Worm (Caenorhabditis elegans) whole organism, early embryonic: ENCODE data around the gene EEED8.3.

Source experiments
- B0310.2 ChIP-seq: sonication (generic microtip); optimal IDR thresholded peaks from 2 replicates; lab custom pipeline; 2016; ENCODE audit warnings: mild to moderate bottlenecking, missing genetic modification characterization, missing compliant biosample characterization
- F13C5.2 ChIP-seq: sonication (generic microtip); optimal IDR thresholded peaks from 2 replicates; lab custom pipeline; 2017; ENCODE audit warnings: mild to moderate bottlenecking, missing genetic modification characterization, inconsistent platforms, missing compliant biosample characterization
- aly-1 ChIP-seq: sonication (generic microtip); optimal IDR thresholded peaks from 2 replicates; lab custom pipeline; 2016; ENCODE audit warnings: missing genetic modification characterization, missing compliant biosample characterization
- ama-1 ChIP-seq: fragments of 150-350 bp; optimal IDR thresholded peaks from 2 replicates; lab custom pipeline; 2014
- ceh-13 ChIP-seq: fragments of 200-800 bp; sonication (Bioruptor generic); optimal IDR thresholded peaks from 2 replicates; lab custom pipeline; 2018; ENCODE audit warnings: mild to moderate bottlenecking, missing genetic modification characterization, missing compliant biosample characterization
- ceh-36 ChIP-seq: sonication (generic microtip); optimal IDR thresholded peaks from 2 replicates; lab custom pipeline; 2016; ENCODE audit warnings: missing genetic modification characterization, inconsistent platforms, missing compliant biosample characterization
- ets-7 ChIP-seq: sonication (generic microtip); optimal IDR thresholded peaks from 2 replicates; lab custom pipeline; 2016; ENCODE audit warnings: missing genotype, missing genetic modification characterization, missing compliant biosample characterization
- flt-1 ChIP-seq: fragments of 200-800 bp; sonication (Bioruptor generic); IDR thresholded peaks from 2 replicates; pipeline ENCODE4 v1.3.6; 2022; ENCODE audit warnings: missing genetic modification characterization, missing compliant biosample characterization
- hmbx-1 ChIP-seq: sonication (generic microtip); optimal IDR thresholded peaks from 2 replicates; lab custom pipeline; 2016; ENCODE audit warnings: mild to moderate bottlenecking, missing genetic modification characterization, missing compliant biosample characterization
- hmg-4 ChIP-seq: fragments of 200-800 bp; sonication (Bioruptor generic); optimal IDR thresholded peaks from 2 replicates; lab custom pipeline; 2018; ENCODE audit warnings: mild to moderate bottlenecking, missing genetic modification characterization, missing compliant biosample characterization
- hnd-1 ChIP-seq: sonication (generic microtip); optimal IDR thresholded peaks from 2 replicates; lab custom pipeline; 2016; ENCODE audit warnings: missing genetic modification characterization, missing compliant biosample characterization
- pes-1 ChIP-seq: fragments of 200-800 bp; sonication (Bioruptor generic); IDR thresholded peaks from 2 replicates; pipeline ENCODE4 v1.3.6; 2022; ENCODE audit warnings: missing genetic modification reagents, missing genetic modification characterization, missing compliant biosample characterization
- scrt-1 ChIP-seq: fragments of 200-800 bp; sonication (Bioruptor generic); IDR thresholded peaks from 2 replicates; pipeline ENCODE4 v1.3.6; 2022; ENCODE audit warnings: missing genetic modification characterization, missing compliant biosample characterization
- sea-1 ChIP-seq: fragments of 200-800 bp; sonication (Bioruptor generic); conservative IDR thresholded peaks from 2 replicates; pipeline ENCODE4 v1.3.6; 2022; ENCODE audit warnings: missing genetic modification characterization, missing compliant biosample characterization
- tbx-11 ChIP-seq: fragments of 200-800 bp; sonication (Bioruptor generic); IDR thresholded peaks from 2 replicates; pipeline ENCODE4 v1.3.6; 2022; ENCODE audit warnings: missing genetic modification characterization, missing compliant biosample characterization
- tbx-37 ChIP-seq: fragments of 200-800 bp; sonication (Bioruptor generic); conservative IDR thresholded peaks from 2 replicates; pipeline ENCODE4 v1.3.6; 2022; ENCODE audit warnings: missing genetic modification reagents, missing genetic modification characterization, missing compliant biosample characterization
- tra-4 ChIP-seq: sonication (generic microtip); optimal IDR thresholded peaks from 2 replicates; lab custom pipeline; 2017; ENCODE audit warnings: missing genetic modification characterization, missing compliant biosample characterization

Gene EEED8.3

DNA sequence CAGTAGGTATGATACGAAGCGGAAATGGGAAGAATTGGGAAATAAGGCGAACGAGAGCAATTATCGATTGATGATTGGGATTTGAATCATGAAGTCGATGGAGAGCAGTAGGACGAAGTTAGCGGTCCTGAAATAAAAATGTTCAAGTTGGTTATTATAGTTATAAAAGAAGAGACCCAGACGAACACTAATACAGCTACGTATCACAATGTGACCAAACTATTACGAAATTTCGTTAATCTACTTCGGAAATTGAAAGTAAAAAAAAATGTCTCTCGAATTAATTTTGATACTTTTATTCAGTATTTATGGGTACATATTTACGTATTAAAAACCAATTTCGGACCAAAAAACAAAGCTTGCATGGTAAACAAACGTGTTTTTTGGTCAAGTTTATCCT lies 12.4 kb downstream of the EEED8.3 start:
- TF ChIP-seq sea-1 (GFP tag; lab: Robert Waterston, UW) (no peak), B0310.2 (tag; lab: Kevin White, UChicago) (no peak), ceh-13 (no peak), F13C5.2 (no peak), pes-1 (GFP tag; lab: Robert Waterston, UW) (no peak), aly-1 (tag; lab: Kevin White, UChicago) (no peak), hmg-4 (GFP tag; lab: Kevin White, UChicago) (no peak), flt-1 (GFP tag; lab: Robert Waterston, UW) (no peak), ets-7 (tag; lab: Kevin White, UChicago) (no peak), ceh-36 (no peak), tra-4 (tag; lab: Kevin White, UChicago) (no peak), tbx-37 (GFP tag; lab: Robert Waterston, UW) (no peak), tbx-11 (no peak), hmbx-1 (tag; lab: Kevin White, UChicago) (no peak), hnd-1 (tag; lab: Kevin White, UChicago) (no peak), ama-1 (lab: Kevin White, UChicago) (no peak), scrt-1 (GFP tag; lab: Robert Waterston, UW) (no peak)

DNA sequence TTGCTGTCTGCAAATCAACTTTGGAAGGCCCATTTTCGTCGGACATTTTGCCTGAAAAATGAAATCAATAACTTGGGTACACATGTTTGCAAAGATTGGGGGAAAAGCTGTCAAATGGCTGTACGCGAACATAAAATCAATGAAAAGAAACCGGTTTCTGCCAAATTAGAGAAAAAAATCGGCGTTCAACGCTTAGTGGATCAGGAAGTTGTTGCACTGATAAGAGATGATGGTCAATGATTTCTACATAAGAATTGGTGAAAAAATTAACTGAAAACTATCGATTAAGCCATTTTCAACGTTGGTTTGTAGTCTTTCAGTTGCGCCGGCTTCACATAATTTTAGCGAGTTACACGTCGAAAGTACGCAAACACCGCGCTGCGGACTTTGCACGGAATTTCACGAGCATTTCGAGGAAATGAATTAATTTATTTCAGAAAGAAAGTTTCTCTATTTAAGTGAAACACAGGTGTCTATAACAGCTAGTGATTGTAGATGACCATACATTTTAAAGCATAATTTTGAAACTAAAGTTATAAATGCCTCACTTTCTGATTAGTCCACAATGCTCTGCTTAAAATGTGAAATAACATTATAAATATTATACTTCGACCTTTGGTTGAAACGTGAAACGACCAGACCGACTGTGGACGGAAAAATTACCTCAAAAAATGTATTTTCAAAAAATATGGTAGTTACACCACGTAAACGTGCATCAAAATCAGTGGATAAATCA lies 15.6 kb downstream of the EEED8.3 start, which contains the start of the genes F07F6.4 and F07F6.2:
Gene F07F6.4 (minus strand): TSS at position 51 of the 736 bp plus-strand sequence.
Gene F07F6.2 (plus strand): TSS at position 686 of the 736 bp plus-strand sequence.
- TF ChIP-seq ama-1 (lab: Kevin White, UChicago) (no peak), hmbx-1 (tag; lab: Kevin White, UChicago) (no peak), flt-1 (GFP tag; lab: Robert Waterston, UW) (no peak), scrt-1 (GFP tag; lab: Robert Waterston, UW) (no peak), sea-1 (GFP tag; lab: Robert Waterston, UW) (no peak), F13C5.2 (peak; percentile 9)

DNA sequence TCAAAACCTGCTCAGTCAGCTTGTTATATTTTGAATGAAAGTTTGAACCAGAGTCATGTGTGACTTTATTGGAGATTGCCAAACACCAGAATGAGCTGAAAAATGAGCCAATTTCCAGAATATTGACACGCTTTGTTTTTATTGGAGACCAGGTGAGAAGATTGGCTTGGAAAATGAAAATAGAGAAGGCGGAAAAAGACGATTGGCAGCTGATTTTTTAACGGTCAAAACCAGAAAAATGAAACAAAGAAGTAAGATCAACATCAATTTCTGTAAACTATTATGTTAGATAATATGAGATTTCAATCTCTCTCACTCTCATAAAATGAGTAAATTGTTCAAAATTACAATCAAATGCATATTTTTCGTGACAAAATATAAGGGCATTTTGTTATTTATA lies 19.0 kb downstream of the EEED8.3 start, which contains the start of gene srx-114:
Gene srx-114 (minus strand): TSS at position 101 of the 400 bp plus-strand sequence.
- TF ChIP-seq hnd-1 (tag; lab: Kevin White, UChicago) (no peak), scrt-1 (GFP tag; lab: Robert Waterston, UW) (no peak), B0310.2 (tag; lab: Kevin White, UChicago) (no peak), hmg-4 (GFP tag; lab: Kevin White, UChicago) (no peak), hmbx-1 (tag; lab: Kevin White, UChicago) (no peak), ceh-36 (no peak), aly-1 (tag; lab: Kevin White, UChicago) (no peak), ets-7 (tag; lab: Kevin White, UChicago) (no peak), flt-1 (GFP tag; lab: Robert Waterston, UW) (no peak), pes-1 (GFP tag; lab: Robert Waterston, UW) (no peak)

ce11 chrII:5436833-5437232 lies 22.8 kb downstream of the EEED8.3 start, which contains the start of gene dct-5:
Gene dct-5 (minus strand): TSS chrII:5436933.
- TF ChIP-seq F13C5.2 (no peak), hmbx-1 (tag; lab: Kevin White, UChicago) (no peak), ama-1 (lab: Kevin White, UChicago) (no peak), tra-4 (tag; lab: Kevin White, UChicago) (no peak), ceh-13 (no peak)

DNA sequence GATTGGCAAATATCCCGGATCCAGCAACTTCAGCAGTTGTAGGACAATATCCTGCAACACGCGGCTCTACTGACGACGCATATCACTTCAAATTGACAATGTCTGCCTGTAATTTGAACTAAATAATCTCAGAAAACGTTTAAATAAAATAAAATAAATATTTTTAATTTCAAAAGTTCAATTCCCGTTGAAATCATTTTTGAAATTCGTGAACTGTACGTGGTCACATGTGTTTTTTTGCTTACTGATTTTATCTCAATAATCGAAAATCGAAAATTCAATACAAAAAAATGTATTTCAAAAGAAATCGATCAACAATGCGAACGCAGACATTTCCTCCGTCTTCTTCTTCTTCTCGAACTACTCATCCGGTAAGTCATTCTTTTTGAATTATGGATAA lies 23.5 kb downstream of the EEED8.3 start, which contains the start of gene F07F6.1:
Gene F07F6.1 (plus strand): TSS at position 301 of the 400 bp plus-strand sequence.
- no peak for TF ChIP-seq hnd-1 (tag; lab: Kevin White, UChicago)
- TF ChIP-seq tra-4 (tag; lab: Kevin White, UChicago): no peak
- no peak for TF ChIP-seq ama-1 (lab: Kevin White, UChicago)
- no peak for TF ChIP-seq hmg-4 (GFP tag; lab: Kevin White, UChicago)
- TF ChIP-seq sea-1 (GFP tag; lab: Robert Waterston, UW): no peak
- TF ChIP-seq tbx-37 (GFP tag; lab: Robert Waterston, UW): no peak
- TF ChIP-seq scrt-1 (GFP tag; lab: Robert Waterston, UW): no peak
- TF ChIP-seq flt-1 (GFP tag; lab: Robert Waterston, UW): no peak
- no peak for TF ChIP-seq ceh-36
- TF ChIP-seq ceh-13: no peak
- TF ChIP-seq aly-1 (tag; lab: Kevin White, UChicago): no peak
- no peak for TF ChIP-seq ets-7 (tag; lab: Kevin White, UChicago)
- TF ChIP-seq tbx-11: no peak
- no peak for TF ChIP-seq F13C5.2
- no peak for TF ChIP-seq hmbx-1 (tag; lab: Kevin White, UChicago)
- TF ChIP-seq pes-1 (GFP tag; lab: Robert Waterston, UW): no peak

- TF ChIP-seq B0310.2 (tag; lab: Kevin White, UChicago): no peak
Measured at ce11 chrII:5446506-5446905, 32.4 kb downstream of the EEED8.3 start, which contains the start of gene nmr-1. Gene nmr-1 (minus strand): TSS chrII:5446606.

- TF ChIP-seq B0310.2 (tag; lab: Kevin White, UChicago): no peak
- no peak for TF ChIP-seq pes-1 (GFP tag; lab: Robert Waterston, UW)
- no peak for TF ChIP-seq ceh-13
- TF ChIP-seq ceh-36: no peak
Measured at ce11 chrII:5447381-5447780, 33.3 kb downstream of the EEED8.3 start, which contains the start of gene cex-1. Gene cex-1 (plus strand): TSS chrII:5447681.

- TF ChIP-seq hmg-4 (GFP tag; lab: Kevin White, UChicago) (no peak), hnd-1 (tag; lab: Kevin White, UChicago) (no peak), scrt-1 (GFP tag; lab: Robert Waterston, UW) (no peak), ets-7 (tag; lab: Kevin White, UChicago) (no peak), tbx-11 (no peak), pes-1 (GFP tag; lab: Robert Waterston, UW) (no peak), flt-1 (GFP tag; lab: Robert Waterston, UW) (no peak), B0310.2 (tag; lab: Kevin White, UChicago) (no peak), tra-4 (tag; lab: Kevin White, UChicago) (no peak), aly-1 (tag; lab: Kevin White, UChicago) (no peak), tbx-37 (GFP tag; lab: Robert Waterston, UW) (no peak)
Measured at ce11 chrII:5449219-5449618, 35.1 kb downstream of the EEED8.3 start.
